Worm (Caenorhabditis elegans) whole organism, young adult: Measurements from ENCODE around the gene best-6.
"Not testable (repeated sequence)": the region's sequence is repeated elsewhere in the genome, so short reads cannot be mapped to it uniquely, and the experiment has no call there.

ENCODE experiments used
- B0035.1 ChIP-seq: sonication (generic microtip); optimal IDR thresholded peaks from 2 replicates; lab custom pipeline; 2016; ENCODE audit warnings: missing genetic modification characterization, mild to moderate bottlenecking, missing compliant biosample characterization, missing genotype, missing genetic modification reagents
- F39B2.1 ChIP-seq: fragments of 200-800 bp; sonication (Bioruptor generic); IDR thresholded peaks from 2 replicates; pipeline ENCODE4 v1.3.6; 2022; ENCODE audit warnings: missing genetic modification reagents, missing genetic modification characterization, missing compliant biosample characterization
- F57C9.4 ChIP-seq: sonication (generic microtip); optimal IDR thresholded peaks from 2 replicates; lab custom pipeline; 2017; ENCODE audit warnings: mild to moderate bottlenecking, missing genetic modification characterization, missing compliant biosample characterization
- T26A5.8 ChIP-seq: sonication (generic microtip); optimal IDR thresholded peaks from 2 replicates; lab custom pipeline; 2016; ENCODE audit warnings: missing genetic modification characterization, missing compliant biosample characterization
- Y53F4B.3 ChIP-seq: fragments of 200-800 bp; sonication (Bioruptor generic); IDR thresholded peaks from 2 replicates; pipeline ENCODE4 v1.3.6; 2022; ENCODE audit warnings: missing genetic modification reagents, missing genetic modification characterization, missing compliant biosample characterization
- Y56A3A.18 ChIP-seq: fragments of 200-800 bp; sonication (Bioruptor generic); IDR thresholded peaks from 2 replicates; pipeline ENCODE4 v1.3.6; 2022; ENCODE audit warnings: missing genetic modification reagents, missing genetic modification characterization, missing compliant biosample characterization
- Y67H2A.10 ChIP-seq: fragments of 200-800 bp; sonication (Bioruptor generic); conservative IDR thresholded peaks from 2 replicates; pipeline ENCODE4 v1.3.6; 2022; ENCODE audit warnings: missing genetic modification reagents, missing genetic modification characterization, missing compliant biosample characterization
- akir-1 ChIP-seq: fragments of 200-800 bp; sonication (Bioruptor generic); optimal IDR thresholded peaks from 2 replicates; lab custom pipeline; 2018; ENCODE audit warnings: mild to moderate bottlenecking, missing genetic modification characterization, moderate library complexity, missing compliant biosample characterization
- atf-7 ChIP-seq: sonication (generic microtip); optimal IDR thresholded peaks from 2 replicates; lab custom pipeline; 2017; ENCODE audit warnings: mild to moderate bottlenecking, missing genetic modification characterization, missing compliant biosample characterization
- attf-5 ChIP-seq: fragments of 200-800 bp; sonication (Bioruptor generic); optimal IDR thresholded peaks from 2 replicates; lab custom pipeline; 2018; ENCODE audit warnings: mild to moderate bottlenecking, missing genetic modification characterization, missing compliant biosample characterization
- cebp-2 ChIP-seq: fragments of 200-800 bp; sonication (Bioruptor generic); IDR thresholded peaks from 2 replicates; pipeline ENCODE4 v1.3.6; 2022; ENCODE audit warnings: missing genetic modification characterization, missing compliant biosample characterization
- ceh-79 ChIP-seq: sonication (generic microtip); optimal IDR thresholded peaks from 2 replicates; lab custom pipeline; 2017; ENCODE audit warnings: mild to moderate bottlenecking, missing genetic modification characterization, missing compliant biosample characterization
- ceh-91 ChIP-seq: fragments of 200-800 bp; sonication (Bioruptor generic); IDR thresholded peaks from 2 replicates; pipeline ENCODE4 v1.3.6; 2022; ENCODE audit warnings: missing genetic modification reagents, missing genetic modification characterization, missing compliant biosample characterization
- chd-7 ChIP-seq: sonication (generic microtip); optimal IDR thresholded peaks from 2 replicates; lab custom pipeline; 2016; ENCODE audit warnings: mild to moderate bottlenecking, missing genetic modification characterization, moderate library complexity, missing compliant biosample characterization
- die-1 ChIP-seq: sonication (generic microtip); optimal IDR thresholded peaks from 2 replicates; lab custom pipeline; 2016; ENCODE audit warnings: missing genotype, mild to moderate bottlenecking, missing genetic modification characterization, missing compliant biosample characterization
- egl-44 ChIP-seq: fragments of 200-800 bp; sonication (Bioruptor generic); IDR thresholded peaks from 2 replicates; pipeline ENCODE4 v1.3.6; 2022; ENCODE audit warnings: missing genetic modification reagents, missing genetic modification characterization, missing compliant biosample characterization
- ekl-4 ChIP-seq: fragments of 200-800 bp; sonication (Bioruptor generic); IDR thresholded peaks from 2 replicates; pipeline ENCODE4 v1.3.6; 2022; ENCODE audit warnings: missing genetic modification reagents, missing genetic modification characterization, missing compliant biosample characterization
- him-1 ChIP-seq: sonication (generic microtip); optimal IDR thresholded peaks from 2 replicates; lab custom pipeline; 2016; ENCODE audit warnings: missing genotype, missing genetic modification reagents, missing genetic modification characterization, missing compliant biosample characterization
- hsf-1 ChIP-seq: fragments of 200-800 bp; sonication (Bioruptor generic); IDR thresholded peaks from 2 replicates; pipeline ENCODE4 v1.3.6; 2022; ENCODE audit warnings: missing genetic modification reagents, missing genetic modification characterization, missing compliant biosample characterization
- let-607 ChIP-seq, 2 experiments: fragments of 200-800 bp in 1 of 2; sonication (Bioruptor generic) in 1 of 2; sonication (generic microtip) in 1 of 2; optimal IDR thresholded peaks; 2 replicates each; lab custom pipeline; 2016 to 2018; ENCODE audit warnings: mild to moderate bottlenecking in 2 of 2, missing compliant biosample characterization in 2 of 2, missing genetic modification characterization in 2 of 2, moderate library complexity in 2 of 2, missing genotype in 1 of 2
- lin-35 ChIP-seq, 3 experiments: fragments of 150-350 bp in 2 of 3; sonication (generic microtip) in 1 of 3; optimal IDR thresholded peaks; 2 replicates each; lab custom pipeline; 2014 to 2018; ENCODE audit warnings: missing biosample characterization in 3 of 3, missing genetic modification characterization in 3 of 3, missing genetic modification reagents in 3 of 3
- lin-54 ChIP-seq: fragments of 200-800 bp; sonication (Bioruptor generic); optimal IDR thresholded peaks from 2 replicates; lab custom pipeline; 2018; ENCODE audit warnings: mild to moderate bottlenecking, missing genetic modification characterization, missing compliant biosample characterization
- madf-8 ChIP-seq: fragments of 200-800 bp; sonication (Bioruptor generic); conservative IDR thresholded peaks from 2 replicates; pipeline ENCODE4 v1.3.6; 2022; ENCODE audit warnings: missing genetic modification reagents, missing genetic modification characterization, missing compliant biosample characterization
- mxl-1 ChIP-seq: sonication (generic microtip); optimal IDR thresholded peaks from 2 replicates; lab custom pipeline; 2016; ENCODE audit warnings: missing genetic modification characterization, missing compliant biosample characterization
- nhr-120 ChIP-seq: fragments of 200-800 bp; sonication (Bioruptor generic); IDR thresholded peaks from 2 replicates; pipeline ENCODE4 v1.3.6; 2022; ENCODE audit warnings: missing genetic modification characterization, missing compliant biosample characterization
- nhr-80 ChIP-seq: sonication (generic microtip); optimal IDR thresholded peaks from 2 replicates; lab custom pipeline; 2016; ENCODE audit warnings: missing genetic modification characterization, missing compliant biosample characterization
- nhr-90 ChIP-seq: sonication (generic microtip); optimal IDR thresholded peaks from 2 replicates; lab custom pipeline; 2016; ENCODE audit warnings: missing genotype, mild to moderate bottlenecking, missing genetic modification characterization, missing compliant biosample characterization
- snpc-1.1 ChIP-seq: sonication (generic microtip); optimal IDR thresholded peaks from 2 replicates; lab custom pipeline; 2017; ENCODE audit warnings: missing genetic modification characterization, mild to moderate bottlenecking, missing compliant biosample characterization, antibody characterized with exemption, moderate library complexity, missing genotype, missing genetic modification reagents; ENCODE audit not compliant: insufficient read depth
- snpc-3.4 ChIP-seq: sonication (generic microtip); optimal IDR thresholded peaks from 2 replicates; lab custom pipeline; 2017; ENCODE audit warnings: missing genetic modification characterization, mild to moderate bottlenecking, missing compliant biosample characterization, antibody characterized with exemption, moderate library complexity, missing genotype, missing genetic modification reagents
- sptf-2 ChIP-seq: fragments of 200-800 bp; sonication (Bioruptor generic); optimal IDR thresholded peaks from 2 replicates; lab custom pipeline; 2018; ENCODE audit warnings: mild to moderate bottlenecking, missing genetic modification characterization, missing compliant biosample characterization
- tbp1 ChIP-seq: fragments of 200-800 bp; sonication (Bioruptor generic); optimal IDR thresholded peaks from 2 replicates; lab custom pipeline; 2018; ENCODE audit warnings: mild to moderate bottlenecking, missing genetic modification characterization, missing compliant biosample characterization
- unc-62 ChIP-seq: fragments of 150-350 bp; optimal IDR thresholded peaks from 2 replicates; lab custom pipeline; 2014; ENCODE audit warnings: missing biosample characterization, missing genetic modification reagents, missing genetic modification characterization
- zim-3 ChIP-seq: sonication (generic microtip); optimal IDR thresholded peaks from 2 replicates; lab custom pipeline; 2017; ENCODE audit warnings: mild to moderate bottlenecking, missing genetic modification characterization, moderate library complexity, missing compliant biosample characterization
- ztf-18 ChIP-seq: sonication (generic microtip); optimal IDR thresholded peaks from 2 replicates; lab custom pipeline; 2016; ENCODE audit warnings: missing genotype, mild to moderate bottlenecking, missing genetic modification characterization, missing compliant biosample characterization
- ztf-22 ChIP-seq: fragments of 200-800 bp; sonication (Bioruptor generic); optimal IDR thresholded peaks from 2 replicates; lab custom pipeline; 2018; ENCODE audit warnings: mild to moderate bottlenecking, missing genetic modification characterization, moderate library complexity, missing compliant biosample characterization
- ztf-26 ChIP-seq: sonication (generic microtip); optimal IDR thresholded peaks from 2 replicates; lab custom pipeline; 2017; ENCODE audit warnings: missing genetic modification characterization, missing compliant biosample characterization

The best-6 gene

ce11 chrIV:5063297-5063696 is 34.4 kb upstream of the best-6 start (continued):
- TF ChIP-seq chd-7 (tag; lab: Kevin White, UChicago) (no peak), madf-8 (GFP tag; lab: Robert Waterston, UW) (no peak), ceh-79 (no peak), Y56A3A.18 (GFP tag; lab: Robert Waterston, UW) (0 out of 2 replicates have a peak, but pooled peaks have one; percentile 60), snpc-3.4 (tag; lab: Kevin White, UChicago) (peak; percentile 57), ekl-4 (0 out of 2 replicates have a peak, but pooled peaks have one; percentile 44), him-1 (tag; lab: Kevin White, UChicago) (peak; percentile 74), ztf-18 (tag; lab: Kevin White, UChicago) (no peak), let-607 (tag; optimal IDR thresholded peaks at IDR 0.05; lab: Kevin White, UChicago) (no peak), atf-7 (tag; lab: Kevin White, UChicago) (no peak), nhr-120 (GFP tag; lab: Robert Waterston, UW) (no peak), F57C9.4 (tag; lab: Kevin White, UChicago) (no peak), ceh-91 (GFP tag; lab: Robert Waterston, UW) (0 out of 2 replicates have a peak, but pooled peaks have one; percentile 30), zim-3 (tag; lab: Kevin White, UChicago) (no peak), egl-44 (GFP tag; lab: Robert Waterston, UW) (no peak), hsf-1 (GFP tag; lab: Robert Waterston, UW) (peak; percentile 50; the same call in 1 of the 2 replicates), tbp1 (GFP tag; lab: Kevin White, UChicago) (peak; percentile 76), lin-35 (GFP tag; optimal IDR thresholded peaks at IDR 0.05; lab: Kevin White, UChicago) (no peak), T26A5.8 (tag; lab: Kevin White, UChicago) (no peak), B0035.1 (tag; lab: Kevin White, UChicago) (no peak), ztf-26 (tag; lab: Kevin White, UChicago) (no peak), cebp-2 (GFP tag; lab: Robert Waterston, UW) (no peak), attf-5 (GFP tag; lab: Kevin White, UChicago) (no peak), F39B2.1 (GFP tag; lab: Robert Waterston, UW) (peak; percentile 47; the same call in 1 of the 2 replicates), mxl-1 (no peak)

- TF ChIP-seq unc-62 (GFP tag; lab: Kevin White, UChicago); akir-1 (GFP tag; lab: Kevin White, UChicago); die-1 (tag; lab: Kevin White, UChicago): not testable (repeated sequence)
Observed at ce11 chrIV:5062278-5062677, 33.4 kb upstream of the best-6 start, which contains the start of gene msp-57. Gene msp-57 (plus strand): TSS chrIV:5062578.

- no peak for TF ChIP-seq nhr-80 (tag; lab: Kevin White, UChicago)
- no peak for TF ChIP-seq unc-62 (GFP tag; lab: Kevin White, UChicago)
- TF ChIP-seq Y67H2A.10 (GFP tag; lab: Robert Waterston, UW) = no peak
- TF ChIP-seq die-1 (tag; lab: Kevin White, UChicago) = no peak
- TF ChIP-seq snpc-1.1 (tag; lab: Kevin White, UChicago) = no peak
- no peak for TF ChIP-seq nhr-90 (tag; lab: Kevin White, UChicago)
- TF ChIP-seq ztf-22 (GFP tag; lab: Kevin White, UChicago) = no peak
- no peak for TF ChIP-seq lin-54 (GFP tag; lab: Kevin White, UChicago)
- TF ChIP-seq sptf-2 (GFP tag; lab: Kevin White, UChicago) = no peak
- no peak for TF ChIP-seq Y53F4B.3 (GFP tag; lab: Robert Waterston, UW)
- TF ChIP-seq madf-8 (GFP tag; lab: Robert Waterston, UW) = no peak
- TF ChIP-seq ztf-18 (tag; lab: Kevin White, UChicago) = no peak
Observed at ce11 chrIV:5060984-5061383, 32.1 kb upstream of the best-6 start, which contains the start of gene C09B9.7. Gene C09B9.7 (minus strand): TSS chrIV:5061084.
